Fruit fly (Drosophila melanogaster): ENCODE measurements around the gene Smr.

dm6 chrX:12759162-12759561 lies 16.7 kb upstream of the Smr start:
- TF ChIP-seq CG2889 (GFP tag; IDR thresholded peaks at IDR 0.05) (no peak), gro (GFP tag; optimal IDR thresholded peaks at IDR 0.05) (no peak), jigr1 (GFP tag; IDR thresholded peaks at IDR 0.05) (no peak), Oaz (GFP tag; IDR thresholded peaks at IDR 0.05) (no peak), psq (GFP tag; optimal IDR thresholded peaks at IDR 0.05) (no peak), usp (GFP tag; optimal IDR thresholded peaks at IDR 0.05) (no peak), trh (GFP tag; optimal IDR thresholded peaks at IDR 0.05) (no peak), Dek (tag; optimal IDR thresholded peaks at IDR 0.05) (no peak), CG11695 (GFP tag; IDR thresholded peaks at IDR 0.05) (no peak), pan (optimal IDR thresholded peaks at IDR 0.05) (no peak), pan (GFP tag; optimal IDR thresholded peaks at IDR 0.05 in 1 of 2, IDR thresholded peaks at IDR 0.05 in 1 of 2) (no peak), CG10321 (GFP tag; IDR thresholded peaks at IDR 0.05) (no peak), Sry-β (GFP tag; optimal IDR thresholded peaks at IDR 0.05) (no peak)
